Fruit fly (Drosophila melanogaster) Kc167 (cell line): ENCODE data around the gene rtet.

Experiments used
- Myc ChIP-seq: fragments of >200 bp; optimal IDR thresholded peaks from 2 replicates; lab custom pipeline; 2017; ENCODE audit warnings: missing external identifiers
- Sin3A ChIP-seq: fragments of >200 bp; optimal IDR thresholded peaks from 2 replicates; lab custom pipeline; 2018; ENCODE audit warnings: missing external identifiers
- h ChIP-seq: fragments of >200 bp; optimal IDR thresholded peaks from 3 replicates; lab custom pipeline; 2018; ENCODE audit warnings: missing external identifiers
- insv ChIP-seq: fragments of >200 bp; optimal IDR thresholded peaks from 3 replicates; lab custom pipeline; 2018; ENCODE audit warnings: missing external identifiers
- psq ChIP-seq: fragments of >200 bp; optimal IDR thresholded peaks from 2 replicates; lab custom pipeline; 2017; ENCODE audit warnings: missing external identifiers
- ttk ChIP-seq: sonication (Bioruptor generic); optimal IDR thresholded peaks from 2 replicates; lab custom pipeline; 2017; ENCODE audit warnings: missing external identifiers

dm6 chr3R:21124225-21124624, 16.0 kb downstream of the rtet start:
- TF ChIP-seq Sin3A (lab: Kevin White, UChicago) = no peak
- TF ChIP-seq h (lab: Kevin White, UChicago) = no peak
- no peak for TF ChIP-seq psq (lab: Kevin White, UChicago)
- no peak for TF ChIP-seq insv (lab: Kevin White, UChicago)
- no peak for TF ChIP-seq ttk (lab: Kevin White, UChicago)
- no peak for TF ChIP-seq Myc (lab: Kevin White, UChicago)
